Worm (Caenorhabditis elegans) whole organism, early embryonic: Measurements from ENCODE around the gene Y51A2D.1.

Experiments
- ama-1 ChIP-seq: fragments of 150-350 bp; optimal IDR thresholded peaks from 2 replicates; lab custom pipeline; 2014
- tbx-37 ChIP-seq: fragments of 200-800 bp; sonication (Bioruptor generic); conservative IDR thresholded peaks from 2 replicates; pipeline ENCODE4 v1.3.6; 2022; ENCODE audit warnings: missing genetic modification reagents, missing genetic modification characterization, missing compliant biosample characterization

DNA sequence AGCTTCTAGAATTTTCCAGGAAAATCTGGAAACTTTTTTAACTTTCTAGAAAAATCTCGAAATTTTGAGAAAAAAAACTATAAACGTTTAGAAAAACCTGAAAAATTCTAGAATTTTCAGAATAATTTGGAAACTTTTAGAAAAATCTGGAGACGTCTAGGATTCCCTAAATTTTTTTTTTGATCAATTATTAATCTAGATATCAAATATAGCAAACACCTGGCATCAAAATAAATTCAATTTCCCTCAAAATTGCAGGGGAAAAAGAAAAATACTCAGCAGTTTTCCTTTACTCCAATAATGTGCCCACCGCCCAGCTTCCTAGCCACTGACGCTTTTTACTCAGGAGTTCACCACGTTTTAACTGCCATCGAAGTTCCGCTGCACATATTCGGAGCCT, 34.4 kb upstream of the Y51A2D.1 start, which contains the start of gene srh-181:
- TF ChIP-seq ama-1, result no peak
- no peak for TF ChIP-seq tbx-37
